Worm (Caenorhabditis elegans): Measurements from ENCODE around the gene rfip-2.
A peak's percentile ranks its signal among the peaks of the same experiment; 100 is the strongest.

The rfip-2 gene

DNA sequence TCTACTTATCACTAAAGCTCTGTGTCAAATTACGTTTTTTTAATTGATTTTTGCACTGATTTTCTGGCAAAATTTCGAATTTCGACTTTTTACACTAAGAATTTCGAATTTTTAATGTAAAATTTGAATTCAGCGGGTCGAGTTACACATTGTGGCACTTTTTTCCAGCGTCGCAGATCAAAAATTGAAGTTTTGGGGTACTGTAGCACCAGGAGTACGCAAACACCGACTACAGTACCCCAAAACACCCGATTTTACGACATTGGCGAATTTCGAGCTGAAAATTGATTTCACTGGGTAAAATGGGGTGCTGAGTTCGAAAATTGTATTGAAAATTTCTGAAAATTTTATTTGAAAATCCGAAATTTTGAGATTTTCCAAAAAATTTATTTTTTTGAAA is 8.8 kb downstream of the rfip-2 start:
- TF ChIP-seq lin-13 (GFP tag; optimal IDR thresholded peaks at IDR 0.05), result peak; percentile 8
- TF ChIP-seq efl-1 (optimal IDR thresholded peaks at IDR 0.05), result no peak
- peak in 1 of 2 experiments; percentile 54 for TF ChIP-seq efl-1 (GFP tag; optimal IDR thresholded peaks at IDR 0.05 in 1 of 2)
- TF ChIP-seq pqm-1 (tag; optimal IDR thresholded peaks at IDR 0.05), result no peak
- TF ChIP-seq lsy-2 (tag; optimal IDR thresholded peaks at IDR 0.05), result peak; percentile 56 to 66
- TF ChIP-seq nhr-85 (tag), result peak; percentile 33

ce11 chrII:740808-741207 is 17.2 kb downstream of the rfip-2 start, which contains the start of gene fbxc-48:
TSS of gene fbxc-48 (minus strand) at chrII:740908.
- TF ChIP-seq efl-1 (optimal IDR thresholded peaks at IDR 0.05) (no peak), efl-1 (GFP tag; optimal IDR thresholded peaks at IDR 0.05 in 1 of 2) (no peak), fos-1 (tag; optimal IDR thresholded peaks at IDR 0.05) (no peak), elt-3 (tag; optimal IDR thresholded peaks at IDR 0.05) (no peak), lin-39 (tag; optimal IDR thresholded peaks at IDR 0.05) (no peak), grh-1 (GFP tag; IDR thresholded peaks at IDR 0.05) (no peak), sptf-1 (tag; optimal IDR thresholded peaks at IDR 0.05) (no peak), isw-1 (GFP tag; IDR thresholded peaks at IDR 0.05) (no peak), ama-1 (optimal IDR thresholded peaks at IDR 0.05) (no peak), nhr-12 (tag; optimal IDR thresholded peaks at IDR 0.05) (no peak), ces-1 (GFP tag; optimal IDR thresholded peaks at IDR 0.05) (no peak), ztf-11 (tag; optimal IDR thresholded peaks at IDR 0.05) (no peak), unc-30 (tag; optimal IDR thresholded peaks at IDR 0.05) (no peak), nhr-237 (tag; optimal IDR thresholded peaks at IDR 0.05) (no peak), jun-1 (tag; optimal IDR thresholded peaks at IDR 0.05) (no peak)

- TF ChIP-seq ceh-88 (GFP tag; IDR thresholded peaks at IDR 0.05) (no peak), vab-15 (tag; optimal IDR thresholded peaks at IDR 0.05) (no peak), lsy-2 (tag; optimal IDR thresholded peaks at IDR 0.05) (no peak), nhr-28 (tag; optimal IDR thresholded peaks at IDR 0.05) (no peak), nhr-237 (tag; optimal IDR thresholded peaks at IDR 0.05) (no peak), pqm-1 (tag; optimal IDR thresholded peaks at IDR 0.05) (no peak), mep-1 (tag; optimal IDR thresholded peaks at IDR 0.05) (no peak), ceh-63 (GFP tag; optimal IDR thresholded peaks at IDR 0.05) (no peak), lin-39 (tag; optimal IDR thresholded peaks at IDR 0.05) (no peak), ceh-90 (tag; optimal IDR thresholded peaks at IDR 0.05) (no peak), nhr-19 (GFP tag; conservative IDR thresholded peaks at IDR 0.05) (no peak), nhr-76 (tag; optimal IDR thresholded peaks at IDR 0.05) (no peak)
These were observed 26.6 kb downstream of the rfip-2 start, which contains the start of gene snt-6 for ce11 chrII:750155-750554. TSS of gene snt-6 (minus strand) at chrII:750212.

ce11 chrII:751850-752249 is 28.3 kb downstream of the rfip-2 start:
- TF ChIP-seq efl-1 (optimal IDR thresholded peaks at IDR 0.05) (no peak), efl-1 (GFP tag; optimal IDR thresholded peaks at IDR 0.05 in 1 of 2) (peak in 1 of 2 experiments; percentile 66), alr-1 (tag; optimal IDR thresholded peaks at IDR 0.05; ENCODE audit: borderline replicate concordance) (no peak)

DNA sequence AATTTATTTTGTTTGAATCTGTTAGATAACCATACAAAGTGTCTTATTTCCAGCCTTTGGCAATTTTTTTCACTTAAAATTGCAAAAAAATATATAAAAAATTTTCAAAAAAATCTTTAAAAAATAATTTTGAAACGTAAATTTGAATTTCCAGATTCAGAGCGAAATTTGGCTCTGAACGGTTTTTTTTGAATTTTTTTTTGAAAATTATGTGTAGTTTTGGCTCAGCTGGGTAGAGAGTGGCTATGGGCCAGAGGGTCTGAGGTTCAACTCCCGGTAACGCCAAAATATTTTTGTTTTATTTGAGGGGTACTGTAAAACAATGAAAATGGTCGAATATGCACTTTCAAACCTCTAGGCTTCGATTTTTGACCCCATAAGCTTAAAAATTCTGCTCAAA is 29.9 kb downstream of the rfip-2 start:
- TF ChIP-seq skn-1 (tag; optimal IDR thresholded peaks at IDR 0.05) (no peak), ceh-90 (tag; optimal IDR thresholded peaks at IDR 0.05) (no peak), zag-1 (tag; optimal IDR thresholded peaks at IDR 0.05) (no peak), fkh-10 (GFP tag; optimal IDR thresholded peaks at IDR 0.05) (no peak), nhr-71 (tag; optimal IDR thresholded peaks at IDR 0.05) (no peak), nhr-12 (tag; optimal IDR thresholded peaks at IDR 0.05) (no peak), nhr-237 (tag; optimal IDR thresholded peaks at IDR 0.05) (no peak), ztf-11 (tag; optimal IDR thresholded peaks at IDR 0.05) (no peak), nhr-20 (tag; optimal IDR thresholded peaks at IDR 0.05) (no peak), efl-1 (optimal IDR thresholded peaks at IDR 0.05) (no peak), efl-1 (GFP tag; optimal IDR thresholded peaks at IDR 0.05 in 1 of 2) (no peak), F16B12.6 (tag; optimal IDR thresholded peaks at IDR 0.05) (no peak), grh-1 (GFP tag; IDR thresholded peaks at IDR 0.05) (no peak), ets-5 (GFP tag; IDR thresholded peaks at IDR 0.05) (no peak), tbx-2 (tag; optimal IDR thresholded peaks at IDR 0.05) (no peak), irx-1 (tag; optimal IDR thresholded peaks at IDR 0.05) (no peak)

Measured in whole organism, L1 larva.